Fruit fly (Drosophila melanogaster) whole organism, embryonic: ENCODE results near the gene Enoph.
A peak's percentile ranks its signal among the peaks of the same experiment; 100 is the strongest.

Experiments
- Abd-B ChIP-seq: fragments of 200-800 bp; sonication (Bioruptor generic); optimal IDR thresholded peaks from 2 replicates; lab custom pipeline; 2018; ENCODE audit warnings: missing biosample characterization, mild to moderate bottlenecking, missing genetic modification characterization, moderate library complexity
- Bdp1 ChIP-seq: fragments of 200-800 bp; sonication (Bioruptor generic); optimal IDR thresholded peaks from 3 replicates; lab custom pipeline; 2016; ENCODE audit warnings: missing biosample characterization, missing genetic modification characterization
- CG1024 ChIP-seq: fragments of 200-800 bp; sonication (Bioruptor generic); IDR thresholded peaks from 2 replicates; pipeline ENCODE4 v1.3.6; 2022; ENCODE audit warnings: missing biosample characterization, missing genetic modification characterization
- CG10274 ChIP-seq: fragments of 200-800 bp; sonication (Bioruptor generic); optimal IDR thresholded peaks from 3 replicates; lab custom pipeline; 2017; ENCODE audit warnings: missing biosample characterization, mild to moderate bottlenecking, missing genetic modification characterization
- CG10366 ChIP-seq: fragments of 200-800 bp; sonication (Bioruptor generic); IDR thresholded peaks from 2 replicates; pipeline ENCODE4 v1.3.6; 2022; ENCODE audit warnings: missing biosample characterization, missing genetic modification characterization
- CG10431 ChIP-seq: fragments of 200-800 bp; sonication (Bioruptor generic); optimal IDR thresholded peaks from 3 replicates; lab custom pipeline; 2018; ENCODE audit warnings: missing biosample characterization, mild to moderate bottlenecking, missing genetic modification characterization
- CG11085 ChIP-seq: fragments of 200-800 bp; sonication (Bioruptor generic); IDR thresholded peaks from 2 replicates; pipeline ENCODE4 v1.3.6; 2022; ENCODE audit warnings: missing biosample characterization, missing genetic modification characterization
- CG13296 ChIP-seq: fragments of 200-800 bp; sonication (Bioruptor generic); optimal IDR thresholded peaks from 3 replicates; lab custom pipeline; 2018; ENCODE audit warnings: missing biosample characterization, mild to moderate bottlenecking, missing genetic modification characterization
- CG16813 ChIP-seq: fragments of 200-800 bp; sonication (Bioruptor generic); IDR thresholded peaks from 3 replicates; pipeline ENCODE4 v1.3.6; 2022; ENCODE audit warnings: missing biosample characterization, missing genetic modification characterization; ENCODE audit not compliant: partially characterized antibody
- CG16815 ChIP-seq: fragments of 200-800 bp; sonication (Bioruptor generic); optimal IDR thresholded peaks from 3 replicates; lab custom pipeline; 2017; ENCODE audit warnings: missing biosample characterization, mild to moderate bottlenecking, missing genetic modification characterization
- CG17359 ChIP-seq: fragments of 200-800 bp; sonication (Bioruptor generic); optimal IDR thresholded peaks from 3 replicates; lab custom pipeline; 2018; ENCODE audit warnings: missing biosample characterization, mild to moderate bottlenecking, missing genetic modification characterization, moderate library complexity
- CG17612 ChIP-seq: fragments of 200-800 bp; sonication (Bioruptor generic); IDR thresholded peaks from 2 replicates; pipeline ENCODE4 v1.3.6; 2022; ENCODE audit warnings: missing biosample characterization, missing genetic modification characterization
- CG30403 ChIP-seq: fragments of 200-800 bp; sonication (Bioruptor generic); optimal IDR thresholded peaks from 3 replicates; lab custom pipeline; 2016; ENCODE audit warnings: missing biosample characterization, missing genetic modification characterization
- CG31224 ChIP-seq: fragments of 200-800 bp; sonication (Bioruptor generic); IDR thresholded peaks from 2 replicates; pipeline ENCODE4 v1.3.6; 2022; ENCODE audit warnings: missing biosample characterization, missing genetic modification characterization
- CG3281 ChIP-seq: fragments of 200-800 bp; sonication (Bioruptor generic); optimal IDR thresholded peaks from 3 replicates; lab custom pipeline; 2017; ENCODE audit warnings: missing biosample characterization, mild to moderate bottlenecking, missing genetic modification characterization
- CG34224 ChIP-seq: fragments of 200-800 bp; sonication (Bioruptor generic); IDR thresholded peaks from 3 replicates; pipeline ENCODE4 v1.3.6; 2022; ENCODE audit warnings: missing biosample characterization, missing genetic modification characterization; ENCODE audit not compliant: partially characterized antibody
- CG3838 ChIP-seq: fragments of 200-800 bp; sonication (Bioruptor generic); optimal IDR thresholded peaks from 3 replicates; lab custom pipeline; 2016; ENCODE audit warnings: missing biosample characterization, missing genetic modification characterization
- CG3995 ChIP-seq: fragments of 200-800 bp; sonication (Bioruptor generic); optimal IDR thresholded peaks from 3 replicates; lab custom pipeline; 2016; ENCODE audit warnings: missing biosample characterization, missing genetic modification characterization
- CG4820 ChIP-seq: fragments of 200-800 bp; sonication (Bioruptor generic); optimal IDR thresholded peaks from 3 replicates; lab custom pipeline; 2016; ENCODE audit warnings: missing biosample characterization, missing genetic modification characterization
- CG6272 ChIP-seq: fragments of 200-800 bp; sonication (Bioruptor generic); IDR thresholded peaks from 2 replicates; pipeline ENCODE4 v1.3.6; 2022; ENCODE audit warnings: missing biosample characterization, missing genetic modification characterization
- CG9817 ChIP-seq: fragments of 200-800 bp; sonication (Bioruptor generic); optimal IDR thresholded peaks from 2 replicates; lab custom pipeline; 2018; ENCODE audit warnings: missing biosample characterization, mild to moderate bottlenecking, missing genetic modification characterization, moderate library complexity
- Doc3 ChIP-seq: fragments of 200-800 bp; sonication (Bioruptor generic); IDR thresholded peaks from 3 replicates; pipeline ENCODE4 v1.3.6; 2022; ENCODE audit warnings: missing biosample characterization, missing genetic modification characterization; ENCODE audit not compliant: partially characterized antibody
- Dp ChIP-seq: fragments of 200-800 bp; sonication (Bioruptor generic); optimal IDR thresholded peaks from 2 replicates; lab custom pipeline; 2018; ENCODE audit warnings: missing biosample characterization, mild to moderate bottlenecking, missing genetic modification characterization, moderate library complexity
- Drgx ChIP-seq: fragments of 200-800 bp; sonication (Bioruptor generic); IDR thresholded peaks from 2 replicates; pipeline ENCODE4 v1.3.6; 2022; ENCODE audit warnings: missing biosample characterization, missing genetic modification characterization
- E2f2 ChIP-seq: fragments of 200-800 bp; sonication (Bioruptor generic); IDR thresholded peaks from 2 replicates; pipeline ENCODE4 v1.3.6; 2022; ENCODE audit warnings: missing biosample characterization, missing genetic modification characterization
- Hr3 ChIP-seq: fragments of 200-800 bp; sonication (Bioruptor generic); optimal IDR thresholded peaks from 3 replicates; lab custom pipeline; 2016; ENCODE audit warnings: missing biosample characterization, missing genetic modification characterization
- Lhr ChIP-seq: fragments of 200-800 bp; sonication (Bioruptor generic); optimal IDR thresholded peaks from 3 replicates; lab custom pipeline; 2017; ENCODE audit warnings: mild to moderate bottlenecking, missing biosample characterization, missing genetic modification reagents, missing genetic modification characterization
- Meics ChIP-seq: fragments of 200-800 bp; sonication (Bioruptor generic); optimal IDR thresholded peaks from 2 replicates; lab custom pipeline; 2017; ENCODE audit warnings: missing biosample characterization, mild to moderate bottlenecking, missing genetic modification characterization
- Nf-YA ChIP-seq: fragments of 200-800 bp; sonication (Bioruptor generic); IDR thresholded peaks from 2 replicates; pipeline ENCODE4 v1.3.6; 2022; ENCODE audit warnings: missing biosample characterization, missing genetic modification characterization
- Oli ChIP-seq: fragments of 200-800 bp; sonication (Bioruptor generic); optimal IDR thresholded peaks from 2 replicates; lab custom pipeline; 2018; ENCODE audit warnings: missing biosample characterization, mild to moderate bottlenecking, missing genetic modification characterization, moderate library complexity
- Taf1 ChIP-seq: fragments of 200-800 bp; sonication (Bioruptor generic); IDR thresholded peaks from 2 replicates; pipeline ENCODE4 v1.3.6; 2022; ENCODE audit warnings: missing biosample characterization, missing genetic modification characterization
- amos ChIP-seq: fragments of 200-800 bp; sonication (Bioruptor generic); IDR thresholded peaks from 2 replicates; pipeline ENCODE4 v1.3.6; 2022; ENCODE audit warnings: missing biosample characterization, missing genetic modification characterization; ENCODE audit not compliant: partially characterized antibody
- cas ChIP-seq: fragments of 200-800 bp; sonication (Bioruptor generic); IDR thresholded peaks from 2 replicates; pipeline ENCODE4 v1.3.6; 2022; ENCODE audit warnings: missing biosample characterization, missing genetic modification characterization
- crol ChIP-seq: fragments of 200-800 bp; sonication (Bioruptor generic); IDR thresholded peaks from 2 replicates; pipeline ENCODE4 v1.3.6; 2022; ENCODE audit warnings: missing biosample characterization, missing genetic modification characterization
- fd64A ChIP-seq: fragments of 200-800 bp; sonication (Bioruptor generic); optimal IDR thresholded peaks from 3 replicates; lab custom pipeline; 2018; ENCODE audit warnings: missing biosample characterization, mild to moderate bottlenecking, missing genetic modification characterization
- gro ChIP-seq: fragments of 200-800 bp; sonication (Bioruptor generic); optimal IDR thresholded peaks from 2 replicates; lab custom pipeline; 2016; ENCODE audit warnings: missing biosample characterization, missing genetic modification characterization
- ham ChIP-seq: fragments of 200-800 bp; sonication (Bioruptor generic); IDR thresholded peaks from 2 replicates; pipeline ENCODE4 v1.3.6; 2022; ENCODE audit warnings: missing biosample characterization, missing genetic modification characterization
- hth ChIP-seq: fragments of >200 bp; optimal IDR thresholded peaks from 2 replicates; lab custom pipeline; 2017; ENCODE audit warnings: inconsistent platforms
- maf-S ChIP-seq: fragments of 200-800 bp; sonication (Bioruptor generic); optimal IDR thresholded peaks from 2 replicates; lab custom pipeline; 2016; ENCODE audit warnings: missing biosample characterization, missing genetic modification characterization
- psq ChIP-seq: fragments of 200-800 bp; sonication (Bioruptor generic); optimal IDR thresholded peaks from 2 replicates; lab custom pipeline; 2017; ENCODE audit warnings: missing biosample characterization, missing genetic modification characterization
- pum ChIP-seq: fragments of 200-800 bp; sonication (Bioruptor generic); optimal IDR thresholded peaks from 2 replicates; lab custom pipeline; 2016; ENCODE audit warnings: missing biosample characterization, missing genetic modification characterization
- repo ChIP-seq: fragments of 200-800 bp; sonication (Bioruptor generic); optimal IDR thresholded peaks from 2 replicates; lab custom pipeline; 2016; ENCODE audit warnings: missing biosample characterization, missing genetic modification characterization
- sisA ChIP-seq: fragments of 200-800 bp; sonication (Bioruptor generic); IDR thresholded peaks from 2 replicates; pipeline ENCODE4 v1.3.6; 2022; ENCODE audit warnings: missing biosample characterization, missing genetic modification characterization
- slbo ChIP-seq: fragments of 200-800 bp; sonication (Bioruptor generic); IDR thresholded peaks from 2 replicates; pipeline ENCODE4 v1.3.6; 2022; ENCODE audit warnings: missing biosample characterization, missing genetic modification characterization
- slp2 ChIP-seq: fragments of 200-800 bp; sonication (Bioruptor generic); optimal IDR thresholded peaks from 2 replicates; lab custom pipeline; 2016; ENCODE audit warnings: missing biosample characterization, missing genetic modification characterization
- sug ChIP-seq: fragments of 200-800 bp; optimal IDR thresholded peaks from 2 replicates; lab custom pipeline; 2019; ENCODE audit warnings: missing biosample characterization, mild to moderate bottlenecking, missing genetic modification characterization, moderate library complexity
- tin ChIP-seq: fragments of 200-800 bp; sonication (Bioruptor generic); optimal IDR thresholded peaks from 3 replicates; lab custom pipeline; 2016; ENCODE audit warnings: missing biosample characterization, missing genetic modification characterization
- vfl ChIP-seq: fragments of 200-800 bp; sonication (Bioruptor generic); optimal IDR thresholded peaks from 2 replicates; lab custom pipeline; 2016; ENCODE audit warnings: missing biosample characterization, missing genetic modification characterization
- wor ChIP-seq: fragments of 200-800 bp; sonication (Bioruptor generic); IDR thresholded peaks from 2 replicates; pipeline ENCODE4 v1.3.6; 2022; ENCODE audit warnings: missing biosample characterization, missing genetic modification characterization

Enoph gene

DNA sequence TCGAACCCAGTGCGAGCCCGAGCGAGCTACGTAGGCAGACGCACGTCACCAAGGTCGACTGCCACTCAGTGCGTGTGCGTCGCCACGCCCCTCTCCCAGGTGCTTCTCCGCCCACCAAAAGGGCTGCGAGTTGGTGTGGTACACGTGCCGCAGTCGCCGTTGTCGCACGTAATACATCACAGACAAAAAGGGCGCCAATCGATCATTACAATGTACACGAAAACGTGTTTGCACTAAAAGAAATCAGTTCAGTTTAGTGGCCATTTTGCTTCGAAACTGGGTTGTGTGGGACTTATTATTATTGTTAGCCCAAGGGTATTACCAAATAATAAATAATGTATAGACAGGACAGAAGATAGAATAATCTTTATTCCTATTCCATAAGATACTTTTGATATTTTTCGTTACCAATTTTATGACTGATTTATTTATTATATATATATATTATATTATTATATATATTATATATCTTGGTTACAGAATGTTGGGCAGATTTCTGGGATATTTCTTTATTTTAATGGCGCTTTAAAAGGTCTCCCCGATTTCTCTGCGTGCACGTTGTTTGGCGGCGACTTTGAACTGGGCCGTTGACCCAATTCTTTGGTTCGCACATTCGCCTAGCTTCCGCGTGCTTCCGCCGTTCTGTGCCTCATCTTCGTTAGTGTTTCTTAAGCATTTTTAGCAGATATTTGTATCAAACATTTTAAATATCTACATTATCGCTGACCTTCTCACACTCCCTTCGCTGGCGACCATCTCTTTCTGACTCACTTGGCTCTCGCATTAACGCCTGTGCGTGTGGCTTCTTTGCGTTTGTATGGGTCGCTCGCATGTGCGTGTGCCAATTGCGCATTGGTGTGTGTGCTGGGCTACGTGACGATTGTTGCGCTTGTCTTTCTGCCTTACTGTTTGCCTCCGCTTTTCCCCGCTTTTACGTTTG lies 7.1 kb upstream of the Enoph start (continued):
- peak; percentile 51; the same call in 1 of the 2 replicates for TF ChIP-seq CG10366 (GFP tag; lab: Robert Waterston, UW)
- TF ChIP-seq CG1024: no peak
- TF ChIP-seq Nf-YA (GFP tag; lab: Robert Waterston, UW): peak; percentile 15; the same call in 1 of the 2 replicates
- peak; percentile 92 for TF ChIP-seq Oli (tag; lab: Kevin White, UChicago)
- no peak for TF ChIP-seq slp2 (GFP tag; lab: Kevin White, UChicago)
- TF ChIP-seq Dp: no peak
- no peak for TF ChIP-seq cas
- no peak for TF ChIP-seq Bdp1 (GFP tag; lab: Kevin White, UChicago)
- TF ChIP-seq CG3281: peak; percentile 91
- no peak for TF ChIP-seq CG16813 (GFP tag; lab: Robert Waterston, UW)
- TF ChIP-seq CG9817 (tag; lab: Kevin White, UChicago): peak; percentile 85
- no peak for TF ChIP-seq Taf1 (GFP tag; lab: Robert Waterston, UW)
- TF ChIP-seq CG10274 (GFP tag; lab: Kevin White, UChicago): peak; percentile 67
- peak; percentile 93 for TF ChIP-seq CG13296
- TF ChIP-seq sisA (GFP tag; lab: Robert Waterston, UW): peak; percentile 67; the same call in 1 of the 2 replicates
- 0 out of 2 replicates have a peak, but pooled peaks have one; percentile 23 for TF ChIP-seq CG11085 (GFP tag; lab: Robert Waterston, UW)
- peak; percentile 37; the same call in 1 of the 3 replicates for TF ChIP-seq CG34224 (GFP tag; lab: Robert Waterston, UW)
- peak; percentile 82 for TF ChIP-seq tin (GFP tag; lab: Kevin White, UChicago)
- TF ChIP-seq Hr3: peak; percentile 89
- no peak for TF ChIP-seq vfl (GFP tag; lab: Kevin White, UChicago)
- peak; percentile 58; the same call in 1 of the 2 replicates for TF ChIP-seq E2f2 (GFP tag; lab: Robert Waterston, UW)
- TF ChIP-seq sug (tag; lab: Kevin White, UChicago): peak; percentile 50
- TF ChIP-seq CG17359 (tag; lab: Kevin White, UChicago): peak; percentile 85
- TF ChIP-seq CG3995 (GFP tag; lab: Kevin White, UChicago): no peak
- TF ChIP-seq CG17612 (GFP tag; lab: Robert Waterston, UW): 0 out of 2 replicates have a peak, but pooled peaks have one; percentile 4
- peak; percentile 61 for TF ChIP-seq wor (GFP tag; lab: Robert Waterston, UW)
- peak; percentile 90 for TF ChIP-seq Meics (GFP tag; lab: Kevin White, UChicago)
- TF ChIP-seq CG31224 (GFP tag; lab: Robert Waterston, UW): peak; percentile 61
- TF ChIP-seq CG30403 (GFP tag; lab: Kevin White, UChicago): peak; percentile 74
- no peak for TF ChIP-seq Lhr (GFP tag; lab: Kevin White, UChicago)
- TF ChIP-seq psq (GFP tag; lab: Kevin White, UChicago): peak; percentile 79
- TF ChIP-seq CG4820: peak; percentile 76
- TF ChIP-seq slbo (GFP tag; lab: Robert Waterston, UW): peak; percentile 76
- no peak for TF ChIP-seq repo (GFP tag; lab: Kevin White, UChicago)
- TF ChIP-seq gro (GFP tag; lab: Kevin White, UChicago): peak; percentile 33
- no peak; the same call in 1 of the 2 replicates for TF ChIP-seq ham (GFP tag; lab: Robert Waterston, UW)
- peak; percentile 13 for TF ChIP-seq CG10431
- no peak for TF ChIP-seq CG3838
- no peak for TF ChIP-seq hth
- TF ChIP-seq CG6272: peak; percentile 48; the same call in 1 of the 2 replicates
- TF ChIP-seq CG16815 (GFP tag; lab: Kevin White, UChicago): peak; percentile 50
- peak; percentile 23; the same call in 1 of the 2 replicates for TF ChIP-seq Drgx (GFP tag; lab: Robert Waterston, UW)
- TF ChIP-seq fd64A (GFP tag; lab: Kevin White, UChicago): no peak
- TF ChIP-seq amos (GFP tag; lab: Robert Waterston, UW): no peak
- peak; percentile 91 for TF ChIP-seq crol (GFP tag; lab: Robert Waterston, UW)
- no peak for TF ChIP-seq maf-S (GFP tag; lab: Kevin White, UChicago)
- TF ChIP-seq Doc3: peak; percentile 16; the same call in 1 of the 3 replicates
- peak; percentile 28 for TF ChIP-seq pum (GFP tag; lab: Kevin White, UChicago)
- TF ChIP-seq Abd-B (GFP tag; lab: Kevin White, UChicago): peak; percentile 87
